Worm (Caenorhabditis elegans): Measurements from ENCODE around the gene acl-3.
A peak's percentile ranks its signal among the peaks of the same experiment; 100 is the strongest.

DNA sequence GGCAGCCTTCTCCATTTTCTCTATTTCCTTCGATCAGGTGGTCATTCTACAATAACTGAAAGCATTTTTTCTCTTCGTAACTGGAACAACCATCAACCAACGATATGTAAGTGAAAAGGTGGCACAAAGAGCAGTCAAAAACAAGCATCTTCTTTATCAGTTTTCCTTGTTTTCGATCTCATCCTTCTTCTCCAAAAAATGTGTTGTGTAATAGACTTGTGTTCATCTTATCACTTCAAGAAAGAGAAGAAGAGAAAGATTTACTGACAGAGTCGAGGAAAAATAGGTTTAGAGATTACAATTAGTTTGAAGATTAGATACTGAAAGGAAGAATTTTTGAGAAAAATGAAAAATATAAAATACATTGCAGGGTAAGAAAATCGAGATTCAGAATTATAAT, 6.5 kb downstream of the acl-3 start:
- no peak for TF ChIP-seq lin-15B (tag; optimal IDR thresholded peaks at IDR 0.05)
- no peak for TF ChIP-seq fkh-10 (GFP tag; optimal IDR thresholded peaks at IDR 0.05)
- TF ChIP-seq R02D3.7 (tag; optimal IDR thresholded peaks at IDR 0.05): no peak
- no peak for TF ChIP-seq nhr-237 (tag; optimal IDR thresholded peaks at IDR 0.05)
- TF ChIP-seq fos-1 (tag; optimal IDR thresholded peaks at IDR 0.05): no peak
- peak; percentile 3 for TF ChIP-seq elt-2 (tag; optimal IDR thresholded peaks at IDR 0.05)
- TF ChIP-seq nhr-77 (tag; optimal IDR thresholded peaks at IDR 0.05): no peak
